Worm (Caenorhabditis elegans) whole organism, L4 larva: Measurements from ENCODE around the gene gck-4.

Experiments
- D1046.2 ChIP-seq: fragments of 200-800 bp; sonication (Bioruptor generic); IDR thresholded peaks from 2 replicates; pipeline ENCODE4 v1.3.6; 2022; ENCODE audit warnings: missing genetic modification characterization, missing compliant biosample characterization
- F37D6.2 ChIP-seq: sonication (generic microtip); optimal IDR thresholded peaks from 2 replicates; lab custom pipeline; 2016; ENCODE audit warnings: mild to moderate bottlenecking, missing genetic modification characterization, missing compliant biosample characterization
- F44E2.7 ChIP-seq: fragments of 200-800 bp; sonication (Bioruptor generic); IDR thresholded peaks from 2 replicates; pipeline ENCODE4 v2.1.2; 2022; ENCODE audit warnings: missing genetic modification characterization, missing compliant biosample characterization
- T26A8.4 ChIP-seq: fragments of 200-800 bp; sonication (Bioruptor generic); IDR thresholded peaks from 2 replicates; pipeline ENCODE4 v1.3.6; 2022; ENCODE audit warnings: missing genetic modification characterization, missing compliant biosample characterization
- aha-1 ChIP-seq: fragments of 150-350 bp; peaks from one replicate; lab custom pipeline; 2014; ENCODE audit warnings: missing biosample characterization, missing genetic modification characterization
- ama-1 ChIP-seq: fragments of 150-350 bp; optimal IDR thresholded peaks from 2 replicates; lab custom pipeline; 2014; ENCODE audit warnings: inconsistent platforms, mixed read lengths
- ctbp-1 ChIP-seq: fragments of 200-800 bp; sonication (Bioruptor generic); IDR thresholded peaks from 2 replicates; pipeline ENCODE4 v1.3.6; 2022; ENCODE audit warnings: missing genetic modification reagents, missing genetic modification characterization, missing compliant biosample characterization
- daf-16 ChIP-seq, 3 experiments: sonication (generic microtip); optimal IDR thresholded peaks; 2 replicates each; lab custom pipeline; 2016 to 2017; ENCODE audit warnings: missing genetic modification characterization in 3 of 3, missing genetic modification reagents in 3 of 3, mild to moderate bottlenecking in 2 of 3, missing compliant biosample characterization in 2 of 3, missing biosample characterization in 1 of 3, moderate library complexity in 1 of 3
- dmd-6 ChIP-seq: fragments of 200-800 bp; sonication (Bioruptor generic); IDR thresholded peaks from 2 replicates; pipeline ENCODE4 v1.3.6; 2022; ENCODE audit warnings: missing genetic modification reagents, missing genetic modification characterization, missing compliant biosample characterization
- hif-1 ChIP-seq, 2 experiments: sonication (generic microtip); optimal IDR thresholded peaks; 2 replicates each; lab custom pipeline; 2016 to 2017; ENCODE audit warnings: missing compliant biosample characterization in 2 of 2, missing genetic modification characterization in 2 of 2, missing genetic modification reagents in 2 of 2, missing genotype in 2 of 2, mild to moderate bottlenecking in 1 of 2
- hlh-30 ChIP-seq: sonication (generic microtip); optimal IDR thresholded peaks from 2 replicates; lab custom pipeline; 2017; ENCODE audit warnings: antibody characterized with exemption, mild to moderate bottlenecking, missing genetic modification characterization, missing compliant biosample characterization; ENCODE audit not compliant: insufficient read depth
- hmg-1.1 ChIP-seq: fragments of 200-800 bp; sonication (Bioruptor generic); IDR thresholded peaks from 2 replicates; pipeline ENCODE4 v1.3.6; 2022; ENCODE audit warnings: missing genetic modification reagents, missing genetic modification characterization, missing compliant biosample characterization
- lin-39 ChIP-seq: fragments of 150-350 bp; optimal IDR thresholded peaks from 2 replicates; lab custom pipeline; 2014; ENCODE audit warnings: missing biosample characterization, missing genetic modification reagents, missing genetic modification characterization
- lsy-2 ChIP-seq, 2 experiments: fragments of 150-350 bp in 1 of 2; sonication (generic microtip) in 1 of 2; optimal IDR thresholded peaks; 2 replicates each; lab custom pipeline; 2014 to 2017; ENCODE audit warnings: missing biosample characterization in 2 of 2, missing genetic modification characterization in 2 of 2
- mdl-1 ChIP-seq, 2 experiments: fragments of 150-350 bp in 1 of 2; sonication (generic microtip) in 1 of 2; optimal IDR thresholded peaks; 2 replicates each; lab custom pipeline; 2014 to 2017; ENCODE audit warnings: missing biosample characterization in 2 of 2, missing genetic modification characterization in 2 of 2
- mep-1 ChIP-seq: fragments of 150-350 bp; sonication (generic microtip); optimal IDR thresholded peaks from 3 replicates; lab custom pipeline; 2014; ENCODE audit warnings: missing biosample characterization, missing genetic modification characterization
- mes-2 ChIP-seq: sonication (generic microtip); optimal IDR thresholded peaks from 2 replicates; lab custom pipeline; 2016; ENCODE audit warnings: missing genotype, mild to moderate bottlenecking, missing genetic modification characterization, missing compliant biosample characterization; ENCODE audit not compliant: poor library complexity, severe bottlenecking
- mxl-3 ChIP-seq: fragments of 200-800 bp; sonication (Bioruptor generic); optimal IDR thresholded peaks from 2 replicates; lab custom pipeline; 2018; ENCODE audit warnings: mild to moderate bottlenecking, missing genetic modification characterization, missing compliant biosample characterization
- nhr-102 ChIP-seq: sonication (generic microtip); optimal IDR thresholded peaks from 2 replicates; lab custom pipeline; 2016; ENCODE audit warnings: mild to moderate bottlenecking, missing genetic modification characterization, moderate library complexity, missing compliant biosample characterization
- nhr-25 ChIP-seq: sonication (generic microtip); optimal IDR thresholded peaks from 2 replicates; lab custom pipeline; 2017; ENCODE audit warnings: missing genetic modification characterization, mild to moderate bottlenecking, missing compliant biosample characterization, antibody characterized with exemption, moderate library complexity, borderline replicate concordance; ENCODE audit not compliant: insufficient read depth
- nhr-28 ChIP-seq: fragments of 150-350 bp; optimal IDR thresholded peaks from 2 replicates; lab custom pipeline; 2014; ENCODE audit warnings: missing biosample characterization, missing genetic modification characterization
- nhr-41 ChIP-seq: fragments of 200-800 bp; sonication (Bioruptor generic); IDR thresholded peaks from 2 replicates; pipeline ENCODE4 v1.3.6; 2022; ENCODE audit warnings: missing genetic modification reagents, missing genetic modification characterization, missing compliant biosample characterization
- nhr-77 ChIP-seq: fragments of 150-350 bp; optimal IDR thresholded peaks from 2 replicates; lab custom pipeline; 2014; ENCODE audit warnings: missing biosample characterization, missing genetic modification characterization
- pqm-1 ChIP-seq: sonication (generic microtip); optimal IDR thresholded peaks from 2 replicates; lab custom pipeline; 2017; ENCODE audit warnings: missing biosample characterization, missing genetic modification characterization
- rbr-2 ChIP-seq: sonication (generic microtip); optimal IDR thresholded peaks from 2 replicates; lab custom pipeline; 2016; ENCODE audit warnings: missing genotype, missing genetic modification characterization, missing compliant biosample characterization
- snpc-4 ChIP-seq: fragments of 150-350 bp; optimal IDR thresholded peaks from 2 replicates; lab custom pipeline; 2014; ENCODE audit warnings: missing biosample characterization, missing genetic modification characterization
- spr-1 ChIP-seq: sonication (generic microtip); optimal IDR thresholded peaks from 2 replicates; lab custom pipeline; 2016; ENCODE audit warnings: mild to moderate bottlenecking, missing genetic modification characterization, missing compliant biosample characterization
- tra-1 ChIP-seq: fragments of 200-800 bp; sonication (Bioruptor generic); IDR thresholded peaks from 2 replicates; pipeline ENCODE4 v1.3.6; 2022; ENCODE audit warnings: missing genetic modification reagents, missing genetic modification characterization, missing compliant biosample characterization
- unc-130 ChIP-seq: sonication (generic microtip); optimal IDR thresholded peaks from 2 replicates; lab custom pipeline; 2016; ENCODE audit warnings: missing genetic modification reagents, missing genetic modification characterization, missing compliant biosample characterization
- unc-62 ChIP-seq, 3 experiments: fragments of 150-350 bp in 1 of 3; sonication (generic microtip); optimal IDR thresholded peaks in 2 of 3; peaks in 1 of 3; 1 replicate in 1 of 3; 2 replicates in 2 of 3; lab custom pipeline; 2014 to 2017; ENCODE audit warnings: missing biosample characterization in 3 of 3, missing genetic modification characterization in 3 of 3, missing genetic modification reagents in 3 of 3, missing genotype in 1 of 3
- zfp-3 ChIP-seq: fragments of 200-800 bp; sonication (Bioruptor generic); conservative IDR thresholded peaks from 2 replicates; pipeline ENCODE4 v1.3.6; 2022; ENCODE audit warnings: missing genetic modification reagents, missing genetic modification characterization, missing compliant biosample characterization
- zip-11 ChIP-seq: fragments of 200-800 bp; sonication (Bioruptor generic); IDR thresholded peaks from 2 replicates; pipeline ENCODE4 v1.3.6; 2022; ENCODE audit warnings: missing genetic modification characterization, missing compliant biosample characterization

The gck-4 gene

DNA sequence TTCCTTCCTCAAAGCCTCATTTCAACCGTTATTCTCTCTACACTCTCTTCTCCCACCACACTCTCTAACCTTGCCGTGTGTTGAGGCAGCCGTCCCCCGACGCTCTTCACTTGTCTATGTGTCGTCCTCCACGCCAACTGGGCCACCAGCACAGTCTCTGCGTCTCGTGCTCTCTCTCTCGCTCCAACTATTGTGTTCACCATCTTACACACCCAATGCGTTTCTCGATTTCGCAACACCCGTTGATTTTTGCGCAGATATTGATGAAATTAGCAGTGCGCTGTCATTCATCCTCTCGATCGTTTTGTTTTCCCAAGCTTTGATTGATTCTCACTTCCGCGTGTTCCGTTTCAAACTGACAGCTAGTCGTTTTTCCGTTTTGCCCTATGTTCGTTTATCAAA lies 10.1 kb downstream of the gck-4 start (continued):
- TF ChIP-seq ama-1 (no peak), unc-130 (no peak), mxl-3 (peak; percentile 81), hlh-30 (tag; lab: Kevin White, UChicago) (peak; percentile 58), daf-16 (GFP tag; optimal IDR thresholded peaks at IDR 0.05; lab: Kevin White, UChicago) (no peak), daf-16 (tag; optimal IDR thresholded peaks at IDR 0.05; lab: Kevin White, UChicago) (peak; percentile 27), zfp-3 (GFP tag; lab: Robert Waterston, UW) (no peak), unc-62 (GFP tag; optimal IDR thresholded peaks at IDR 0.05 in 1 of 2; lab: Kevin White, UChicago) (peak in 1 of 2 experiments; percentile 98), unc-62 (tag; optimal IDR thresholded peaks at IDR 0.05; lab: Kevin White, UChicago) (no peak), pqm-1 (tag; lab: Kevin White, UChicago) (no peak), dmd-6 (GFP tag; lab: Robert Waterston, UW) (peak; percentile 55), tra-1 (GFP tag; lab: Robert Waterston, UW) (peak; percentile 27; the same call in 1 of the 2 replicates), nhr-41 (no peak), spr-1 (tag; lab: Kevin White, UChicago) (peak; percentile 44), nhr-102 (tag; lab: Kevin White, UChicago) (peak; percentile 22), nhr-25 (peak; percentile 7), mes-2 (tag; lab: Kevin White, UChicago) (peak; percentile 64), hmg-1.1 (GFP tag; lab: Robert Waterston, UW) (peak; percentile 83), T26A8.4 (GFP tag; lab: Robert Waterston, UW) (peak; percentile 55; the same call in 1 of the 2 replicates), aha-1 (tag; lab: Kevin White, UChicago) (peak; percentile 96), ctbp-1 (GFP tag; lab: Robert Waterston, UW) (0 out of 2 replicates have a peak, but pooled peaks have one; percentile 50), F37D6.2 (peak; percentile 43), nhr-28 (tag; lab: Kevin White, UChicago) (peak; percentile 10), mdl-1 (tag; optimal IDR thresholded peaks at IDR 0.05; lab: Kevin White, UChicago) (peak in 1 of 2 experiments; percentile 68), F44E2.7 (no peak), zip-11 (GFP tag; lab: Robert Waterston, UW) (no peak), lin-39 (tag; lab: Kevin White, UChicago) (no peak), mep-1 (tag; lab: Kevin White, UChicago) (peak; percentile 72), rbr-2 (tag; lab: Kevin White, UChicago) (peak; percentile 76), lsy-2 (tag; optimal IDR thresholded peaks at IDR 0.05; lab: Kevin White, UChicago) (peak in 1 of 2 experiments; percentile 43), hif-1 (tag; optimal IDR thresholded peaks at IDR 0.05; lab: Kevin White, UChicago) (peak in 1 of 2 experiments; percentile 17)
- TF ChIP-seq, all 104 proteins: peak for 29

DNA sequence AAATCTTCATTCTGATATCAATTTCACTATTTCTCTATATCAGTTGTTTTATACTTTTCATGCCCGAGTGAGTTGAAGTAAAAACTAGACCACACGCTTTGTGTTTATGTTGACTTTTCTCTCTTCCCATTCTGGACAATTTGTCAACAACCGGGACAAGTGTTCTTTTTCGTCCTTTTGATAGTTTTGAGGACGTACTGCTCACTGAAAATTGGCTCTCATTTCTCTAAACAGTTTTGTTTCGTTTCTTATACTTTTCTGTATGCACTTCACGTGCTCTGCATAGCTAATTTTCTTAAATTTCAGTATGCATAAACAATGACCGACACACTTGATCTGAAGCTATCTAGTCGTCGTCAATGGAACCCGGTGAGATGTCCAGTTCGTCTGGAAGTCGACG lies 10.7 kb downstream of the gck-4 start, which contains the start of gene adm-2:
Gene adm-2, plus strand, starts transcription at position 301 of the 400 bp plus-strand sequence.
- TF ChIP-seq daf-16 (GFP tag; optimal IDR thresholded peaks at IDR 0.05; lab: Kevin White, UChicago) (no peak), daf-16 (tag; optimal IDR thresholded peaks at IDR 0.05; lab: Kevin White, UChicago) (peak; percentile 39), spr-1 (tag; lab: Kevin White, UChicago) (no peak)

ce11 chrX:13690333-13690732 lies 13.3 kb downstream of the gck-4 start:
- no peak for TF ChIP-seq rbr-2 (tag; lab: Kevin White, UChicago)
- no peak for TF ChIP-seq dmd-6 (GFP tag; lab: Robert Waterston, UW)
- TF ChIP-seq snpc-4 (tag; lab: Kevin White, UChicago): peak; percentile 52
- no peak for TF ChIP-seq D1046.2 (GFP tag; lab: Robert Waterston, UW)

ce11 chrX:13696152-13696551 lies 19.2 kb downstream of the gck-4 start:
- TF ChIP-seq unc-62 (GFP tag; optimal IDR thresholded peaks at IDR 0.05 in 1 of 2; lab: Kevin White, UChicago): peak in 1 of 2 experiments; percentile 55
- no peak for TF ChIP-seq unc-62 (tag; optimal IDR thresholded peaks at IDR 0.05; lab: Kevin White, UChicago)
- no peak for TF ChIP-seq nhr-77 (tag; lab: Kevin White, UChicago)
